Fruit fly (Drosophila melanogaster) whole organism, prepupa: ENCODE measurements around the gene Drsl1.

Source experiments
- CG11294 ChIP-seq: fragments of 200-800 bp; sonication (Bioruptor generic); IDR thresholded peaks from 2 replicates; pipeline ENCODE4 v1.3.6; 2022; ENCODE audit warnings: missing biosample characterization, missing genetic modification characterization
- CG34406 ChIP-seq: fragments of 200-800 bp; sonication (Bioruptor generic); optimal IDR thresholded peaks from 3 replicates; lab custom pipeline; 2016; ENCODE audit warnings: missing biosample characterization, missing genetic modification characterization
- Hr38 ChIP-seq: sonication (Bioruptor generic); optimal IDR thresholded peaks from 2 replicates; lab custom pipeline; 2016; ENCODE audit warnings: missing biosample characterization, missing genetic modification characterization

DNA sequence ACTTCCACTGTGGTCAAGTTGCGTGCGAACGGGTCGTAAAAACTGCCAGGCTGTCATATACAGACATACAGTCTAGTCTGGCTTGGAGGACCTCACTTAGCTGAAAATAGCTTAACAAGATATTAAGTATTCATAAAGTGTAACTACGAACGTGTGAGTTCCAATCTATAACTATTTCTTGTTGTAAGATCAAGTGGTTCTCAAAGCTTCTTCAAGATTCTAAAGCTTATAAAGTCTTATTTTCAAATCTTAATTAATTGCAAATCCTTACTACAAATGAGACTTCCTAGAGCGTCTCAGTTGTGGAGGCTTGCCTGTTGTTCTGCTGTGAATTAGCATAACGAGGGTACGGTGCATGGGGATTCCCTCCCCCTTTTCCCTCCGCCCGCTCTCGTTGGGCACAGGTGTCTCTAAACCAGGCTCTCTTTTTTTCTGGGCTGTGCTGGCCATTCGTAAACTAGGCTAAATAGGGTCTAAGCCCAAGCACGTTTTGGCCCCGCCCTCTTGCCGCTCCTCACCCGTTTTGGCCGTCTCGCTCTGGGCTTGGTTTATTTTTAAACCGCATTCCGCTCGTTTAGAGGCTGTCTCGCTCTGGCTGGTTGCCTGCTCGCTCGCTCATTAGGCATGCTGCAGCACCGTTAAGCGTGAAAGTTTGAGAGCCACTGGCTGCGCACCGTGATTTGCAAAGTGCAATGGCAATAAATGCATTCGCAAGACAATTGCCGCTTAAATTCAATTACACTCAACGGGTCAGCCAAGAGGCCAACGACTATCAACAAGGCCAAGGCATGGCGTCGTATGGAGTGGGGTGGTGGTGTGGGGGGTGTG, 2.7 kb upstream of the Drsl1 start:
- TF ChIP-seq Hr38 (GFP tag; lab: Kevin White, UChicago), result no peak
- no peak for TF ChIP-seq CG11294
- no peak for TF ChIP-seq CG34406 (GFP tag; lab: Kevin White, UChicago)
